Worm (Caenorhabditis elegans) whole organism, late embryonic: Measurements from ENCODE around the gene T16G12.1.

ENCODE experiments used
- K02D7.2 ChIP-seq: sonication (generic microtip); optimal IDR thresholded peaks from 2 replicates; lab custom pipeline; 2017; ENCODE audit warnings: mild to moderate bottlenecking, missing genetic modification characterization, missing compliant biosample characterization
- ama-1 ChIP-seq: fragments of 150-350 bp; optimal IDR thresholded peaks from 2 replicates; lab custom pipeline; 2014
- pha-4 ChIP-seq: fragments of 150-350 bp; optimal IDR thresholded peaks from 2 replicates; lab custom pipeline; 2018; ENCODE audit warnings: missing biosample characterization, missing genetic modification reagents, missing genetic modification characterization
- pqm-1 ChIP-seq: sonication (generic microtip); optimal IDR thresholded peaks from 2 replicates; lab custom pipeline; 2016; ENCODE audit warnings: missing genetic modification characterization, missing compliant biosample characterization

DNA sequence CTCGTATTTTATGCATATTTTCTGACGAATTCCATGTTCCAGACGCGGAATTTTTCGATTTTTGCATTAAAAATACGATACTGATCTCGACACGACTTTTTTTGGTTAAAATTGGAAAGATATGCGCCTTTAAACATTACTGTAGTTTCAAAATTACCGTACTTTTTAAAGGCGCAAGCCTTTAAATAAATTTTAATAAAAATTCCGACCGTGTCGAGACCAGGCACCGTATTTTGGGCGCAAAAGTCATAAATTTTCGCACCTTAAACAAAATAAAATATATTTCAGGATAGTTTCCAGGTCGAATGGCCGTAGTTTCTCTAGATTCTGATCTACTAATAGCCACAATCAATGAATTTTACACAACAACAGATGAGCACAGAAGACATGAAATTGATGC is 19.6 kb upstream of the T16G12.1 start, which contains the start of gene T16G12.6:
- TF ChIP-seq K02D7.2 (tag; lab: Kevin White, UChicago) (no peak), pqm-1 (tag; lab: Kevin White, UChicago) (no peak), pha-4 (tag; lab: Kevin White, UChicago) (no peak), ama-1 (lab: Kevin White, UChicago) (no peak)
